Fruit fly (Drosophila melanogaster) whole organism, pupa: ENCODE data around the gene qtc.

Experiments
- CG10348 ChIP-seq: fragments of 200-800 bp; sonication (Bioruptor generic); IDR thresholded peaks from 2 replicates; pipeline ENCODE4 v1.3.6; 2022; ENCODE audit warnings: missing biosample characterization, missing genetic modification characterization
- CG12605 ChIP-seq: fragments of 200-800 bp; sonication (Bioruptor generic); IDR thresholded peaks from 2 replicates; pipeline ENCODE4 v1.3.6; 2022; ENCODE audit warnings: missing biosample characterization, missing genetic modification characterization
- CG15710 ChIP-seq: fragments of 200-800 bp; sonication (Bioruptor generic); optimal IDR thresholded peaks from 2 replicates; lab custom pipeline; 2018; ENCODE audit warnings: missing biosample characterization, mild to moderate bottlenecking, missing genetic modification characterization, moderate library complexity
- CG32121 ChIP-seq: fragments of 200-800 bp; sonication (Bioruptor generic); IDR thresholded peaks from 2 replicates; pipeline ENCODE4 v1.3.6; 2022; ENCODE audit warnings: missing biosample characterization, missing genetic modification characterization
- CG34367 ChIP-seq: fragments of 200-800 bp; sonication (Bioruptor generic); optimal IDR thresholded peaks from 2 replicates; lab custom pipeline; 2018; ENCODE audit warnings: missing biosample characterization, mild to moderate bottlenecking, missing genetic modification characterization
- CG8301 ChIP-seq: fragments of 200-800 bp; sonication (Bioruptor generic); optimal IDR thresholded peaks from 2 replicates; lab custom pipeline; 2018; ENCODE audit warnings: missing biosample characterization, mild to moderate bottlenecking, missing genetic modification characterization
- CG9948 ChIP-seq: fragments of 200-800 bp; sonication (Bioruptor generic); optimal IDR thresholded peaks from 2 replicates; lab custom pipeline; 2018; ENCODE audit warnings: missing biosample characterization, mild to moderate bottlenecking, missing genetic modification characterization, moderate library complexity
- D1 ChIP-seq: fragments of 200-800 bp; sonication (Bioruptor generic); optimal IDR thresholded peaks from 2 replicates; lab custom pipeline; 2018; ENCODE audit warnings: missing biosample characterization, mild to moderate bottlenecking, missing genetic modification characterization, moderate library complexity
- EcR ChIP-seq: fragments of 200-800 bp; sonication (Bioruptor generic); optimal IDR thresholded peaks from 3 replicates; lab custom pipeline; 2019; ENCODE audit warnings: missing biosample characterization, missing genetic modification characterization, mild to moderate bottlenecking, moderate library complexity, missing genetic modification reagents
- Ets98B ChIP-seq: fragments of 200-800 bp; sonication (Bioruptor generic); IDR thresholded peaks from 2 replicates; pipeline ENCODE4 v1.3.6; 2022; ENCODE audit warnings: missing biosample characterization, missing genetic modification characterization
- Pif1A ChIP-seq: fragments of 200-800 bp; sonication (Bioruptor generic); optimal IDR thresholded peaks from 3 replicates; lab custom pipeline; 2016; ENCODE audit warnings: missing biosample characterization, missing genetic modification characterization
- Pif1B ChIP-seq: fragments of 200-800 bp; sonication (Bioruptor generic); optimal IDR thresholded peaks from 3 replicates; lab custom pipeline; 2016; ENCODE audit warnings: missing biosample characterization, missing genetic modification characterization
- Snoo ChIP-seq: fragments of 200-800 bp; sonication (Bioruptor generic); optimal IDR thresholded peaks from 3 replicates; lab custom pipeline; 2017; ENCODE audit warnings: missing biosample characterization, mild to moderate bottlenecking, missing genetic modification characterization, inconsistent platforms

DNA sequence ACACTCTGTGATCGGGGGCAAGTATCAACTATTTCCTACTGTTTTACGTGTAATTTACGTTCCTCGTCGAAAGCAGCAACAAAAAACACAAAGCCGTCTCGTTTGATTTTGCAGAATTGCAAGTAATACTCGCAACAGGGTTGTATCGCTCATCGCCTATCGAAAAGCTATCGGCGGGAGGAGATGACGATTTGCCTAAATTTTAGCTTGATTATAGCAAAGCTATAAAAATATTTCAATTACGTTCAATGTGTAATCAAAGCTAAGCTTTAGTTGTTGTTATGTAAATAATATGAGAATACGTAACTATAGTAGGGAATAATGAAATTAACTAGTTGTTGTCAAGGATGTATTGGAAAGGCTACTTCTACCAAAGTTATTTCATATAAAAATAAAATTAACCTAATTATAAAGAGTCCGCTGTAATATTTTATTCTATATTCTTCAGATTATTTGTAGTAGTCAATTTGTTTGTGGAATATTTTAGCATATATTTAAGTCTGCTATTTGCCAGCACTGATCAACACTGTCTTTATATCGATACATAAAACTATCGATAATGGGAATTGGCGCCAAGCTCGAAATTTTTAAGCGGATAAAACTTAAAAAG, 865 bp upstream of the qtc start, which contains the start of gene Rpn11:
- TF ChIP-seq CG8301 (tag; lab: Kevin White, UChicago): peak; percentile 39
- TF ChIP-seq Snoo (tag; lab: Kevin White, UChicago): peak; percentile 49
- TF ChIP-seq Pif1A (GFP tag; lab: Kevin White, UChicago): no peak
- TF ChIP-seq CG9948: peak; percentile 41
- TF ChIP-seq CG15710 (tag; lab: Kevin White, UChicago): peak; percentile 52
- no peak for TF ChIP-seq CG12605 (GFP tag; lab: Robert Waterston, UW)
- TF ChIP-seq CG32121 (GFP tag; lab: Robert Waterston, UW): no peak
- no peak for TF ChIP-seq CG10348 (GFP tag; lab: Robert Waterston, UW)
- no peak for TF ChIP-seq EcR (GFP tag; lab: Kevin White, UChicago)
- TF ChIP-seq D1 (tag; lab: Kevin White, UChicago): no peak
- no peak for TF ChIP-seq Pif1B
- TF ChIP-seq CG34367: peak; percentile 43
- TF ChIP-seq Ets98B (GFP tag; lab: Robert Waterston, UW): no peak
